Worm (Caenorhabditis elegans) whole organism, L4 larva: Measurements from ENCODE around the gene Y22D7AL.1.
A peak's percentile ranks its signal among the peaks of the same experiment; 100 is the strongest.

ENCODE experiments used
- F26F4.8 ChIP-seq: fragments of 200-800 bp; sonication (Bioruptor generic); conservative IDR thresholded peaks from 2 replicates; pipeline ENCODE4 v1.3.6; 2022; ENCODE audit warnings: missing genetic modification characterization, missing compliant biosample characterization
- F37D6.2 ChIP-seq: sonication (generic microtip); optimal IDR thresholded peaks from 2 replicates; lab custom pipeline; 2016; ENCODE audit warnings: mild to moderate bottlenecking, missing genetic modification characterization, missing compliant biosample characterization
- F49E8.2 ChIP-seq: sonication (generic microtip); optimal IDR thresholded peaks from 2 replicates; lab custom pipeline; 2016; ENCODE audit warnings: missing compliant biosample characterization, mild to moderate bottlenecking, missing genetic modification characterization, borderline replicate concordance
- R02D3.7 ChIP-seq: fragments of 150-350 bp; sonication (generic microtip); optimal IDR thresholded peaks from 3 replicates; lab custom pipeline; 2014; ENCODE audit warnings: missing biosample characterization, missing genetic modification characterization
- Y48G9A.11 ChIP-seq: fragments of 200-800 bp; sonication (Bioruptor generic); IDR thresholded peaks from 2 replicates; pipeline ENCODE4 v1.3.6; 2022; ENCODE audit warnings: missing genetic modification reagents, missing genetic modification characterization, missing compliant biosample characterization
- aha-1 ChIP-seq: fragments of 150-350 bp; peaks from one replicate; lab custom pipeline; 2014; ENCODE audit warnings: missing biosample characterization, missing genetic modification characterization
- ama-1 ChIP-seq: fragments of 150-350 bp; optimal IDR thresholded peaks from 2 replicates; lab custom pipeline; 2014; ENCODE audit warnings: inconsistent platforms, mixed read lengths
- ceh-28 ChIP-seq: fragments of 150-350 bp; optimal IDR thresholded peaks from 2 replicates; lab custom pipeline; 2014; ENCODE audit warnings: missing biosample characterization, missing genetic modification reagents, missing genetic modification characterization
- ceh-44 ChIP-seq: fragments of 200-800 bp; sonication (Bioruptor generic); IDR thresholded peaks from 2 replicates; pipeline ENCODE4 v1.3.6; 2022; ENCODE audit warnings: missing genetic modification reagents, missing genetic modification characterization, missing compliant biosample characterization
- ceh-62 ChIP-seq: sonication (generic microtip); optimal IDR thresholded peaks from 2 replicates; lab custom pipeline; 2017; ENCODE audit warnings: missing biosample characterization, missing genetic modification characterization
- ctbp-1 ChIP-seq: fragments of 200-800 bp; sonication (Bioruptor generic); IDR thresholded peaks from 2 replicates; pipeline ENCODE4 v1.3.6; 2022; ENCODE audit warnings: missing genetic modification reagents, missing genetic modification characterization, missing compliant biosample characterization
- daf-12 ChIP-seq: fragments of 150-350 bp; optimal IDR thresholded peaks from 2 replicates; lab custom pipeline; 2014; ENCODE audit warnings: missing biosample characterization, missing genetic modification reagents, missing genetic modification characterization
- daf-16 ChIP-seq, 3 experiments: sonication (generic microtip); optimal IDR thresholded peaks; 2 replicates each; lab custom pipeline; 2016 to 2017; ENCODE audit warnings: missing genetic modification characterization in 3 of 3, missing genetic modification reagents in 3 of 3, mild to moderate bottlenecking in 2 of 3, missing compliant biosample characterization in 2 of 3, missing biosample characterization in 1 of 3, moderate library complexity in 1 of 3
- daf-19 ChIP-seq: fragments of 200-800 bp; sonication (Bioruptor generic); conservative IDR thresholded peaks from 2 replicates; pipeline ENCODE4 v1.3.6; 2022; ENCODE audit warnings: missing genetic modification characterization, missing compliant biosample characterization
- daf-8 ChIP-seq: fragments of 200-800 bp; sonication (Bioruptor generic); IDR thresholded peaks from 2 replicates; pipeline ENCODE4 v1.3.6; 2022; ENCODE audit warnings: missing genetic modification characterization, missing compliant biosample characterization
- dmd-6 ChIP-seq: fragments of 200-800 bp; sonication (Bioruptor generic); IDR thresholded peaks from 2 replicates; pipeline ENCODE4 v1.3.6; 2022; ENCODE audit warnings: missing genetic modification reagents, missing genetic modification characterization, missing compliant biosample characterization
- dmd-9 ChIP-seq: fragments of 200-800 bp; sonication (Bioruptor generic); IDR thresholded peaks from 2 replicates; pipeline ENCODE4 v1.3.6; 2022; ENCODE audit warnings: missing genetic modification reagents, missing genetic modification characterization, missing compliant biosample characterization
- dpl-1 ChIP-seq: fragments of 150-350 bp; optimal IDR thresholded peaks from 2 replicates; lab custom pipeline; 2014; ENCODE audit warnings: missing biosample characterization, missing genetic modification reagents, missing genetic modification characterization
- duxl-1 ChIP-seq: sonication (generic microtip); optimal IDR thresholded peaks from 2 replicates; lab custom pipeline; 2016; ENCODE audit warnings: mild to moderate bottlenecking, missing genetic modification characterization, moderate library complexity, missing compliant biosample characterization; ENCODE audit not compliant: poor library complexity
- dve-1 ChIP-seq: sonication (generic microtip); optimal IDR thresholded peaks from 2 replicates; lab custom pipeline; 2017; ENCODE audit warnings: antibody characterized with exemption, mild to moderate bottlenecking, missing genetic modification characterization, missing compliant biosample characterization; ENCODE audit not compliant: insufficient read depth
- egl-27 ChIP-seq: sonication (generic microtip); optimal IDR thresholded peaks from 3 replicates; lab custom pipeline; 2017; ENCODE audit warnings: missing biosample characterization, missing genetic modification reagents, missing genetic modification characterization
- gei-8 ChIP-seq: fragments of 200-800 bp; sonication (Bioruptor generic); optimal IDR thresholded peaks from 2 replicates; lab custom pipeline; 2018; ENCODE audit warnings: mild to moderate bottlenecking, missing genetic modification characterization, missing compliant biosample characterization
- hlh-11 ChIP-seq: fragments of 200-800 bp; sonication (Bioruptor generic); optimal IDR thresholded peaks from 2 replicates; lab custom pipeline; 2018; ENCODE audit warnings: mild to moderate bottlenecking, missing genetic modification characterization, missing compliant biosample characterization
- hlh-30 ChIP-seq: sonication (generic microtip); optimal IDR thresholded peaks from 2 replicates; lab custom pipeline; 2017; ENCODE audit warnings: antibody characterized with exemption, mild to moderate bottlenecking, missing genetic modification characterization, missing compliant biosample characterization; ENCODE audit not compliant: insufficient read depth
- hmg-1.1 ChIP-seq: fragments of 200-800 bp; sonication (Bioruptor generic); IDR thresholded peaks from 2 replicates; pipeline ENCODE4 v1.3.6; 2022; ENCODE audit warnings: missing genetic modification reagents, missing genetic modification characterization, missing compliant biosample characterization
- jun-1 ChIP-seq: fragments of 150-350 bp; optimal IDR thresholded peaks from 2 replicates; lab custom pipeline; 2014; ENCODE audit warnings: missing biosample characterization, missing genetic modification reagents, missing genetic modification characterization
- lim-7 ChIP-seq: fragments of 200-800 bp; sonication (Bioruptor generic); IDR thresholded peaks from 2 replicates; pipeline ENCODE4 v1.3.6; 2022; ENCODE audit warnings: missing genetic modification characterization, missing compliant biosample characterization
- lin-1 ChIP-seq: fragments of 200-800 bp; sonication (Bioruptor generic); IDR thresholded peaks from 2 replicates; pipeline ENCODE4 v1.3.6; 2022; ENCODE audit warnings: missing genetic modification reagents, missing genetic modification characterization, missing compliant biosample characterization
- lin-13 ChIP-seq: fragments of 150-350 bp; optimal IDR thresholded peaks from 2 replicates; lab custom pipeline; 2014; ENCODE audit warnings: missing biosample characterization, missing genetic modification reagents, missing genetic modification characterization
- lin-29 ChIP-seq: fragments of 200-800 bp; sonication (Bioruptor generic); IDR thresholded peaks from 2 replicates; pipeline ENCODE4 v1.3.6; 2022; ENCODE audit warnings: missing genetic modification reagents, missing genetic modification characterization, missing compliant biosample characterization
- lin-39 ChIP-seq: fragments of 150-350 bp; optimal IDR thresholded peaks from 2 replicates; lab custom pipeline; 2014; ENCODE audit warnings: missing biosample characterization, missing genetic modification reagents, missing genetic modification characterization
- lsy-2 ChIP-seq, 2 experiments: fragments of 150-350 bp in 1 of 2; sonication (generic microtip) in 1 of 2; optimal IDR thresholded peaks; 2 replicates each; lab custom pipeline; 2014 to 2017; ENCODE audit warnings: missing biosample characterization in 2 of 2, missing genetic modification characterization in 2 of 2
- madf-5 ChIP-seq, 2 experiments: fragments of 200-800 bp; sonication (Bioruptor generic); IDR thresholded peaks; 2 replicates each; pipeline ENCODE4 v1.3.6; 2022; ENCODE audit warnings: missing compliant biosample characterization in 2 of 2, missing genetic modification characterization in 2 of 2
- mdl-1 ChIP-seq, 2 experiments: fragments of 150-350 bp in 1 of 2; sonication (generic microtip) in 1 of 2; optimal IDR thresholded peaks; 2 replicates each; lab custom pipeline; 2014 to 2017; ENCODE audit warnings: missing biosample characterization in 2 of 2, missing genetic modification characterization in 2 of 2
- mep-1 ChIP-seq: fragments of 150-350 bp; sonication (generic microtip); optimal IDR thresholded peaks from 3 replicates; lab custom pipeline; 2014; ENCODE audit warnings: missing biosample characterization, missing genetic modification characterization
- nhr-102 ChIP-seq: sonication (generic microtip); optimal IDR thresholded peaks from 2 replicates; lab custom pipeline; 2016; ENCODE audit warnings: mild to moderate bottlenecking, missing genetic modification characterization, moderate library complexity, missing compliant biosample characterization
- nhr-28 ChIP-seq: fragments of 150-350 bp; optimal IDR thresholded peaks from 2 replicates; lab custom pipeline; 2014; ENCODE audit warnings: missing biosample characterization, missing genetic modification characterization
- nhr-41 ChIP-seq: fragments of 200-800 bp; sonication (Bioruptor generic); IDR thresholded peaks from 2 replicates; pipeline ENCODE4 v1.3.6; 2022; ENCODE audit warnings: missing genetic modification reagents, missing genetic modification characterization, missing compliant biosample characterization
- nhr-76 ChIP-seq: fragments of 150-350 bp; optimal IDR thresholded peaks from 2 replicates; lab custom pipeline; 2014; ENCODE audit warnings: missing biosample characterization, missing genetic modification characterization
- nhr-77 ChIP-seq: fragments of 150-350 bp; optimal IDR thresholded peaks from 2 replicates; lab custom pipeline; 2014; ENCODE audit warnings: missing biosample characterization, missing genetic modification characterization
- php-3 ChIP-seq: fragments of 200-800 bp; sonication (Bioruptor generic); IDR thresholded peaks from 2 replicates; pipeline ENCODE4 v1.3.6; 2022; ENCODE audit warnings: missing genetic modification reagents, missing genetic modification characterization, missing compliant biosample characterization
- rbr-2 ChIP-seq: sonication (generic microtip); optimal IDR thresholded peaks from 2 replicates; lab custom pipeline; 2016; ENCODE audit warnings: missing genotype, missing genetic modification characterization, missing compliant biosample characterization
- skn-1 ChIP-seq: fragments of 150-350 bp; optimal IDR thresholded peaks from 2 replicates; lab custom pipeline; 2014; ENCODE audit warnings: missing biosample characterization, missing genetic modification characterization
- tra-1 ChIP-seq: fragments of 200-800 bp; sonication (Bioruptor generic); IDR thresholded peaks from 2 replicates; pipeline ENCODE4 v1.3.6; 2022; ENCODE audit warnings: missing genetic modification reagents, missing genetic modification characterization, missing compliant biosample characterization
- unc-62 ChIP-seq, 3 experiments: fragments of 150-350 bp in 1 of 3; sonication (generic microtip); optimal IDR thresholded peaks in 2 of 3; peaks in 1 of 3; 1 replicate in 1 of 3; 2 replicates in 2 of 3; lab custom pipeline; 2014 to 2017; ENCODE audit warnings: missing biosample characterization in 3 of 3, missing genetic modification characterization in 3 of 3, missing genetic modification reagents in 3 of 3, missing genotype in 1 of 3
- zag-1 ChIP-seq: fragments of 150-350 bp; optimal IDR thresholded peaks from 2 replicates; lab custom pipeline; 2014; ENCODE audit warnings: missing biosample characterization, missing genetic modification characterization
- zfp-2 ChIP-seq: sonication (generic microtip); optimal IDR thresholded peaks from 2 replicates; lab custom pipeline; 2016; ENCODE audit warnings: mild to moderate bottlenecking, missing genetic modification characterization, missing compliant biosample characterization
- zfp-3 ChIP-seq: fragments of 200-800 bp; sonication (Bioruptor generic); conservative IDR thresholded peaks from 2 replicates; pipeline ENCODE4 v1.3.6; 2022; ENCODE audit warnings: missing genetic modification reagents, missing genetic modification characterization, missing compliant biosample characterization
- zip-11 ChIP-seq: fragments of 200-800 bp; sonication (Bioruptor generic); IDR thresholded peaks from 2 replicates; pipeline ENCODE4 v1.3.6; 2022; ENCODE audit warnings: missing genetic modification characterization, missing compliant biosample characterization
- zip-2 ChIP-seq: fragments of 150-350 bp; optimal IDR thresholded peaks from 2 replicates; lab custom pipeline; 2014; ENCODE audit warnings: missing biosample characterization, missing genetic modification characterization
- ztf-11 ChIP-seq: fragments of 150-350 bp; optimal IDR thresholded peaks from 2 replicates; lab custom pipeline; 2014; ENCODE audit warnings: missing biosample characterization, missing genetic modification characterization

Y22D7AL.1 gene

DNA sequence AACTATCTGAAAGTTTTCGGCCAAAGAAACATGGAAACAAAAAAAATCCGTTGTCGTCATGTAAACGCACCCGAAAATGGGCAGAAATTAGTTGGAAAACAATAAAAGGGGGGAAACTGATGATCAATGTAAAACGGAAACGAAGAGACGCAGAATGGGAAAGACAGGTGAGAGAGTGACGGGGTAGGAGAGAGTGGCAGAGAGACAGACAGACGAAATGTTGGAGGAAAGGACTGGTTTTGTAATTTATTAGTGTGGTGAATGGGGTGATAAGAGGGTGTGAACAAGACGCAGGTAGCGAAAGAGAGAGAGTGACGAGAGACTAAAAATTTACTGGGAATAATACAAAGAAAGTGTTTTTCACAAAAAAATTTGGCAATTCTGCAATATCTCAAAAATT is 28.7 kb downstream of the Y22D7AL.1 start (continued):
- no peak for TF ChIP-seq zag-1 (tag; lab: Kevin White, UChicago)
- peak in 1 of 2 experiments; percentile 32 for TF ChIP-seq daf-16 (GFP tag; optimal IDR thresholded peaks at IDR 0.05; lab: Kevin White, UChicago)
- peak; percentile 82 for TF ChIP-seq daf-16 (tag; optimal IDR thresholded peaks at IDR 0.05; lab: Kevin White, UChicago)
- TF ChIP-seq mdl-1 (tag; optimal IDR thresholded peaks at IDR 0.05; lab: Kevin White, UChicago), result peak in 1 of 2 experiments; percentile 80
- no peak for TF ChIP-seq gei-8
- no peak for TF ChIP-seq skn-1 (tag; lab: Kevin White, UChicago)
- no peak for TF ChIP-seq lin-39 (tag; lab: Kevin White, UChicago)
- TF ChIP-seq lin-29 (GFP tag; lab: Robert Waterston, UW), result no peak
- TF ChIP-seq dve-1, result peak; percentile 90
- TF ChIP-seq lim-7 (GFP tag; lab: Robert Waterston, UW), result no peak
- TF ChIP-seq ceh-28 (tag; lab: Kevin White, UChicago), result no peak
- peak; percentile 87 for TF ChIP-seq tra-1 (GFP tag; lab: Robert Waterston, UW)
- peak; percentile 81 for TF ChIP-seq mep-1 (tag; lab: Kevin White, UChicago)
- peak; percentile 63 for TF ChIP-seq rbr-2
- peak; percentile 94 for TF ChIP-seq dmd-6 (GFP tag; lab: Robert Waterston, UW)
- TF ChIP-seq nhr-76 (tag; lab: Kevin White, UChicago), result no peak
- TF ChIP-seq madf-5 (GFP tag; IDR thresholded peaks at IDR 0.05; lab: Robert Waterston, UW), result no peak
- peak; percentile 68 for TF ChIP-seq lin-13 (GFP tag; lab: Kevin White, UChicago)
- TF ChIP-seq lin-1 (GFP tag; lab: Robert Waterston, UW), result peak; percentile 98
- peak; percentile 93 for TF ChIP-seq nhr-28 (tag; lab: Kevin White, UChicago)
- no peak for TF ChIP-seq ceh-44
- peak in 1 of 2 experiments; percentile 91 for TF ChIP-seq unc-62 (GFP tag; optimal IDR thresholded peaks at IDR 0.05 in 1 of 2; lab: Kevin White, UChicago)
- no peak for TF ChIP-seq unc-62 (tag; optimal IDR thresholded peaks at IDR 0.05; lab: Kevin White, UChicago)
- peak; percentile 33; the same call in 1 of the 2 replicates for TF ChIP-seq ctbp-1
- no peak for TF ChIP-seq daf-8 (GFP tag; lab: Robert Waterston, UW)
- peak; percentile 38 for TF ChIP-seq dpl-1
- TF ChIP-seq zip-2 (tag; lab: Kevin White, UChicago), result no peak
- TF ChIP-seq egl-27, result no peak
- no peak for TF ChIP-seq daf-19 (GFP tag; lab: Robert Waterston, UW)
- TF ChIP-seq hlh-11 (tag; lab: Kevin White, UChicago), result peak; percentile 95
- 0 out of 2 replicates have a peak, but pooled peaks have one; percentile 44 for TF ChIP-seq zfp-3 (GFP tag; lab: Robert Waterston, UW)
- TF ChIP-seq zfp-2 (tag; lab: Kevin White, UChicago), result no peak
- TF ChIP-seq F49E8.2 (tag; lab: Kevin White, UChicago), result no peak
- TF ChIP-seq nhr-102, result peak; percentile 52
- TF ChIP-seq php-3 (GFP tag; lab: Robert Waterston, UW), result peak; percentile 99
- peak; percentile 84 for TF ChIP-seq nhr-77 (tag; lab: Kevin White, UChicago)
- TF ChIP-seq zip-11 (GFP tag; lab: Robert Waterston, UW), result no peak
- TF ChIP-seq Y48G9A.11 (GFP tag; lab: Robert Waterston, UW), result no peak
- TF ChIP-seq F26F4.8 (GFP tag; lab: Robert Waterston, UW), result no peak
- TF ChIP-seq lsy-2 (tag; optimal IDR thresholded peaks at IDR 0.05; lab: Kevin White, UChicago), result peak in 1 of 2 experiments; percentile 78
- TF ChIP-seq hmg-1.1, result peak; percentile 71
- no peak for TF ChIP-seq F37D6.2 (tag; lab: Kevin White, UChicago)
- peak; percentile 84 for TF ChIP-seq hlh-30 (tag; lab: Kevin White, UChicago)
- TF ChIP-seq dmd-9, result no peak
- TF ChIP-seq ztf-11 (tag; lab: Kevin White, UChicago), result no peak
- TF ChIP-seq daf-12, result no peak
- no peak for TF ChIP-seq R02D3.7 (tag; lab: Kevin White, UChicago)
- peak; percentile 30 for TF ChIP-seq duxl-1 (tag; lab: Kevin White, UChicago)
- peak; percentile 11 for TF ChIP-seq aha-1
- no peak for TF ChIP-seq nhr-41 (GFP tag; lab: Robert Waterston, UW)
- TF ChIP-seq ceh-62 (tag; lab: Kevin White, UChicago), result no peak
- TF ChIP-seq ama-1 (lab: Kevin White, UChicago), result no peak
- TF ChIP-seq jun-1 (tag; lab: Kevin White, UChicago), result peak; percentile 40
